Fruit fly (Drosophila melanogaster): Measurements from ENCODE around the gene Usp2.

- no peak for TF ChIP-seq h (optimal IDR thresholded peaks at IDR 0.05)
- TF ChIP-seq Sin3A (optimal IDR thresholded peaks at IDR 0.05), result no peak
- no peak for TF ChIP-seq psq (optimal IDR thresholded peaks at IDR 0.05)
- no peak for TF ChIP-seq insv (optimal IDR thresholded peaks at IDR 0.05)
- TF ChIP-seq Myc (optimal IDR thresholded peaks at IDR 0.05), result no peak
- TF ChIP-seq ttk (optimal IDR thresholded peaks at IDR 0.05), result no peak
These were observed 23.7 kb downstream of the Usp2 start for dm6 chrX:22479207-22479820.
